Fruit fly (Drosophila melanogaster): ENCODE measurements around the gene CG6013.

DNA sequence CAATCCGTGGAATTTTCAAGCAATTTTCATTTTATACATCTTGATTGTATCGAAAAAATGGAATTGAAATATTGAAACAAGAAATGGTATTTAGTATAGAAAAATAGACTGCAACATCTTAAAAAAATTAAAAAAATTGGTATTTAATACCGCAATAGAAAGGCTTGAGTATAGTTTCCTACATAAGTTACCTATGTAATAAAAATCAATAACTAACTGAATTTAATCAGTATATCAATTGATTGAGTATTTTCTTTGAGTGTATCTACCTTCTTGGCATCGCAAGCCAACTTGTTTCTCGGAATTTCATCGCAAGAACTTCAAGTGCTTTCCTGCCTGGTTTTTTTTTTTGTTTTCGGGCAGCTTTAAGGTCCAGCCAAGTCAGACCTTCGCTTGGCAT lies 40.8 kb upstream of the CG6013 start:
- TF ChIP-seq ewg (GFP tag; optimal IDR thresholded peaks at IDR 0.05) (no peak), CG1832 (GFP tag; optimal IDR thresholded peaks at IDR 0.05) (no peak), NfI (GFP tag; optimal IDR thresholded peaks at IDR 0.05) (no peak)

Data from whole organism, embryonic.